Fruit fly (Drosophila melanogaster): ENCODE measurements around the gene Cbp20.

DNA sequence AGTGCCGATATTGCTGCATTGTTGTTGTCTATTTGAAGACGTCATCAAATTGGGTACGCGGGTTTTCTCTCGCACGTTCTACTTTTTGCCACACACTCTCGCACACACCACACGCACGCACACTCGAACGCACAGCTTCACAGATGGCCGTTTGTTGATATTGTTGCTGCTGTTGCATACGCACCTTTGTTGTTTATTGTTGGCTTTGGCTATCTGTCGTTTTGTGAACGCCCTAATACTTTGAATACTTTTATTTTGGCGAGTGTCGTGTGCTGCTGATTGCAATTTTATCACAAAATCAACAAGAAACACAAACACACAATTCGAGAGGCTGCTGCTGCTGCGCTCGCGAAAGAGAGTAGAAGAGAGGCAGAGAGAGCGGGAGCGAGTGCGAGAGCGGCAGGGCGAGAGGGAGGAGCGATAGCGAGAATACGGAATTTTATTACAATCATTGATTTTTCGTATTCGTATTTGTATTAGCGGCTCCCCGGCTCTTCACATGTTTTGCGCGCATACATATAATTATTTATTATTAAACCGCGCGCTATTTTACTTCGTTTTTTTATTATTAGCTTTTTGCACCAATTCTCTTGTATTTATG, 34.2 kb downstream of the Cbp20 start:
- no peak for TF ChIP-seq pan (optimal IDR thresholded peaks at IDR 0.05)
- TF ChIP-seq psq (optimal IDR thresholded peaks at IDR 0.05) = no peak
- TF ChIP-seq EcR (GFP tag; optimal IDR thresholded peaks at IDR 0.05) = no peak
- no peak for TF ChIP-seq usp (GFP tag; optimal IDR thresholded peaks at IDR 0.05)
